Worm (Caenorhabditis elegans) whole organism, L4/young adult: Measurements from ENCODE around the gene W04G3.13.

Experiments used
- W03F9.2 ChIP-seq: fragments of 150-350 bp; optimal IDR thresholded peaks from 2 replicates; lab custom pipeline; 2014; ENCODE audit warnings: missing biosample characterization, missing genetic modification characterization
- dao-5 ChIP-seq: sonication (generic microtip); optimal IDR thresholded peaks from 2 replicates; lab custom pipeline; 2016; ENCODE audit warnings: missing genotype, missing genetic modification characterization, moderate library complexity, missing compliant biosample characterization
- him-1 ChIP-seq: sonication (generic microtip); optimal IDR thresholded peaks from 2 replicates; lab custom pipeline; 2016; ENCODE audit warnings: missing genotype, missing genetic modification reagents, missing genetic modification characterization, missing compliant biosample characterization

- no peak for TF ChIP-seq him-1 (tag; lab: Kevin White, UChicago)
- no peak for TF ChIP-seq dao-5
- TF ChIP-seq W03F9.2 (tag; lab: Kevin White, UChicago), result no peak
Observed at ce11 chrX:11033952-11034287, 45.6 kb downstream of the W04G3.13 start.
